Worm (Caenorhabditis elegans): ENCODE data around the gene dnj-10.

Gene dnj-10

DNA sequence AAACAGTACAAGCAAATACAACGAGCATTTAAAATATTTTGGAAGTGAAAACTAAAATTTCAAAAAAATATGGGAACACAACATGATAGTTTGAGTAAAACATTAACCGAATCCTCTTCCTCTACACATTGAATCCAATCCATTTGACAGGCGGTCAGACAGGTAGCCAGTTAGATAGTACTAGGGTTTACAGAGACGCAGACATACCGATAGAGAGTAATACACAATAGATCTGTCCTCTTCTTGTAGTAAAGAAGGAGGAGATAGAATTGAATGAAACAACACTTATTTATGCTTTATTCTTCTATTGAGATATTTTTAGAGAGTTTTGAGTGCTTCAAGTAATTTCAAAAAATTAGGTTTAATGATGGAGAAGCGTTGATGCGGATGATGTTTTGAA is 37.8 kb downstream of the dnj-10 start:
- TF ChIP-seq hmg-1.2 (GFP tag; IDR thresholded peaks at IDR 0.05) (peak; percentile 84; the same call in 1 of the 2 replicates), B0336.3 (GFP tag; IDR thresholded peaks at IDR 0.05) (no peak)

DNA sequence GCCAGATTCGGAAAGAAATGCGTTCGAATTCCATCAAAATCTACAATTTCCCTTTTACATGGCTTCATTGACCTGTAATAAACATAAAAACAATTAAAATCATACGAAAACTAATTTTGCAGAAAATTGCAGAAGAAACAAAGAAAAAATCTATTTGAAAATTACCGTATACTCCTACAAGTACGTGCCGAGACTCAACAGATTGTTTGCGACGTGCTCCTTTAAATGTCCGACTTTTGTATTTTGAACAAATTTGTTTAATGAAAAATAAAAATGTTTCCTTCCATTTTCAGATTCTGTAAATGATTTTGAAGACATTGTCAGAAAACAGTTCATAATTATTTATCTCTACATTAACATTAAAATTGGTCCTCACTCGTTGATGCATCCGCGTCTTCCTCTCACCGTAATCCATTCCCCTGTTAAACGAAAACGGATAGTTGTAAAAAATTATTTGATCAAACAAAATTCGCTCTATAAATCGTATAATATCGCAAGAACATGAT is 44.1 kb downstream of the dnj-10 start, which contains the start of gene pgl-2:
Gene pgl-2, minus strand, starts transcription at position 456 of the 506 bp plus-strand sequence.
- no peak for TF ChIP-seq ztf-25 (GFP tag; IDR thresholded peaks at IDR 0.05)
- TF ChIP-seq rpc-1 (optimal IDR thresholded peaks at IDR 0.05) = no peak
- TF ChIP-seq rpc-1 (tag; optimal IDR thresholded peaks at IDR 0.05) = no peak
- no peak for TF ChIP-seq hlh-12 (tag; optimal IDR thresholded peaks at IDR 0.05)
- TF ChIP-seq ztf-28 (GFP tag; IDR thresholded peaks at IDR 0.05) = no peak
- TF ChIP-seq lin-35 (GFP tag; optimal IDR thresholded peaks at IDR 0.05) = no peak
- TF ChIP-seq ccch-3 (GFP tag; optimal IDR thresholded peaks at IDR 0.05) = no peak
- TF ChIP-seq F33H1.4 (GFP tag; IDR thresholded peaks at IDR 0.05) = peak; percentile 76
- no peak for TF ChIP-seq hmg-20 (GFP tag; IDR thresholded peaks at IDR 0.05)
- no peak for TF ChIP-seq sea-2 (GFP tag; IDR thresholded peaks at IDR 0.05)
- no peak for TF ChIP-seq dpff-1 (tag; optimal IDR thresholded peaks at IDR 0.05)
- 0 out of 2 replicates have a peak, but pooled peaks have one; percentile 23 for TF ChIP-seq madf-8 (GFP tag; conservative IDR thresholded peaks at IDR 0.05)
- TF ChIP-seq F49E8.2 (tag; optimal IDR thresholded peaks at IDR 0.05; ENCODE audit: insufficient read depth) = peak; percentile 14
- TF ChIP-seq ceh-100 (GFP tag; IDR thresholded peaks at IDR 0.05) = no peak
- peak; percentile 86 for TF ChIP-seq lsl-1 (GFP tag; optimal IDR thresholded peaks at IDR 0.05)
- TF ChIP-seq C06A6.2 (GFP tag; conservative IDR thresholded peaks at IDR 0.05) = no peak
- no peak for TF ChIP-seq lin-40 (tag; optimal IDR thresholded peaks at IDR 0.05)
- no peak for TF ChIP-seq cebp-1 (GFP tag; IDR thresholded peaks at IDR 0.05)
- TF ChIP-seq cebp-1 (tag; optimal IDR thresholded peaks at IDR 0.05) = no peak
- 0 out of 2 replicates have a peak, but pooled peaks have one; percentile 36 for TF ChIP-seq ekl-4 (GFP tag; IDR thresholded peaks at IDR 0.05)
- no peak for TF ChIP-seq tbp1 (GFP tag; optimal IDR thresholded peaks at IDR 0.05)
- TF ChIP-seq efl-1 (GFP tag; optimal IDR thresholded peaks at IDR 0.05) = peak; percentile 21
- TF ChIP-seq atf-7 (tag; optimal IDR thresholded peaks at IDR 0.05) = no peak
- no peak for TF ChIP-seq bed-1 (GFP tag; IDR thresholded peaks at IDR 0.05)
- TF ChIP-seq snpc-1.3 (tag; optimal IDR thresholded peaks at IDR 0.05; ENCODE audit: insufficient read depth) = no peak
- no peak for TF ChIP-seq pbrm-1 (GFP tag; IDR thresholded peaks at IDR 0.05)
- no peak for TF ChIP-seq somi-1 (GFP tag; optimal IDR thresholded peaks at IDR 0.05)
- TF ChIP-seq snpc-4 (GFP tag; optimal IDR thresholded peaks at IDR 0.05) = no peak
- peak in 1 of 4 experiments; percentile 9 for TF ChIP-seq snpc-4 (tag; optimal IDR thresholded peaks at IDR 0.05)
- peak; percentile 79 for TF ChIP-seq madf-6 (GFP tag; IDR thresholded peaks at IDR 0.05)
- TF ChIP-seq zfh-2 (GFP tag; conservative IDR thresholded peaks at IDR 0.05) = no peak
- TF ChIP-seq xnd-1 (tag; optimal IDR thresholded peaks at IDR 0.05) = peak; percentile 64
- no peak for TF ChIP-seq egrh-3 (GFP tag; IDR thresholded peaks at IDR 0.05)
- TF ChIP-seq F39B2.1 (GFP tag; IDR thresholded peaks at IDR 0.05) = no peak
- TF ChIP-seq B0035.1 (tag; optimal IDR thresholded peaks at IDR 0.05) = no peak
- TF ChIP-seq lin-54 (GFP tag; optimal IDR thresholded peaks at IDR 0.05) = peak; percentile 47
- TF ChIP-seq B0336.3 (GFP tag; IDR thresholded peaks at IDR 0.05) = peak; percentile 43; the same call in 1 of the 2 replicates
- TF ChIP-seq him-1 (tag; optimal IDR thresholded peaks at IDR 0.05) = peak; percentile 39
- TF ChIP-seq dpl-1 (GFP tag; optimal IDR thresholded peaks at IDR 0.05) = no peak
- TF ChIP-seq nhr-90 (tag; optimal IDR thresholded peaks at IDR 0.05) = no peak

Data from whole organism, young adult.